3 fruit fly cellular contexts compared by ENCODE assay signal in genomic region chr2L:11038918-11039317, dm6.
TF ChIP-seq lines count a peak whose summit lies in the region.

No protein-coding gene starts in this region.

- TF ChIP-seq CTCF in whole organism, embryonic (GFP tag; optimal IDR thresholded peaks at IDR 0.05; lab: Kevin White, UChicago): no peak

TF ChIP-seq in whole organism, embryonic, 481 proteins besides CTCF, POLR2A, EP300 and RAD21 (continues in another document):
- TF ChIP-seq CG15696 (tag; optimal IDR thresholded peaks at IDR 0.05; lab: Kevin White, UChicago): peak; percentile 2
- peak; percentile 37 for TF ChIP-seq CG6254 (GFP tag; optimal IDR thresholded peaks at IDR 0.05; lab: Kevin White, UChicago)
- TF ChIP-seq Adf1 (GFP tag; IDR thresholded peaks at IDR 0.05; lab: Robert Waterston, UW): no peak
- TF ChIP-seq CG2199 (GFP tag; IDR thresholded peaks at IDR 0.05; lab: Robert Waterston, UW): peak; percentile 60; the same call in 1 of the 3 replicates
- TF ChIP-seq CG11456 (GFP tag; IDR thresholded peaks at IDR 0.05; lab: Robert Waterston, UW): 0 out of 3 replicates have a peak, but pooled peaks have one; percentile 5
- TF ChIP-seq zf30C (GFP tag; optimal IDR thresholded peaks at IDR 0.05; lab: Kevin White, UChicago): no peak
- TF ChIP-seq Pdp1 (GFP tag; optimal IDR thresholded peaks at IDR 0.05; lab: Kevin White, UChicago): peak in 1 of 2 experiments; percentile 58
- no peak for TF ChIP-seq CG8944 (GFP tag; optimal IDR thresholded peaks at IDR 0.05; lab: Kevin White, UChicago)
- no peak for TF ChIP-seq CG2129 (GFP tag; IDR thresholded peaks at IDR 0.05; lab: Robert Waterston, UW; ENCODE audit: partially characterized antibody)
- TF ChIP-seq Dad (GFP tag; optimal IDR thresholded peaks at IDR 0.05; lab: Kevin White, UChicago): no peak
- peak in 1 of 2 experiments; percentile 77 for TF ChIP-seq Hr78 (GFP tag; optimal IDR thresholded peaks at IDR 0.05; lab: Kevin White, UChicago)
- no peak for TF ChIP-seq Sin3A (optimal IDR thresholded peaks at IDR 0.05; lab: Kevin White, UChicago)
- no peak for TF ChIP-seq CG12155 (GFP tag; optimal IDR thresholded peaks at IDR 0.05; lab: Kevin White, UChicago)
- TF ChIP-seq CG6813 (GFP tag; optimal IDR thresholded peaks at IDR 0.05; lab: Kevin White, UChicago): peak; percentile 3
- TF ChIP-seq ci (GFP tag; IDR thresholded peaks at IDR 0.05; lab: Robert Waterston, UW): no peak
- TF ChIP-seq ems (GFP tag; optimal IDR thresholded peaks at IDR 0.05; lab: Kevin White, UChicago): no peak
- TF ChIP-seq D19A (tag; optimal IDR thresholded peaks at IDR 0.05; lab: Kevin White, UChicago): no peak
- TF ChIP-seq ATbp (GFP tag; optimal IDR thresholded peaks at IDR 0.05; lab: Kevin White, UChicago): peak; percentile 40
- TF ChIP-seq CG3407 (GFP tag; optimal IDR thresholded peaks at IDR 0.05; lab: Kevin White, UChicago): peak; percentile 2
- TF ChIP-seq Dp (GFP tag; optimal IDR thresholded peaks at IDR 0.05; lab: Kevin White, UChicago): no peak
- 0 out of 3 replicates have a peak, but pooled peaks have one; percentile 17 for TF ChIP-seq zfh1 (GFP tag; IDR thresholded peaks at IDR 0.05; lab: Robert Waterston, UW)
- no peak for TF ChIP-seq Myb (GFP tag; optimal IDR thresholded peaks at IDR 0.05; lab: Kevin White, UChicago)
- peak; percentile 46 for TF ChIP-seq crol (GFP tag; IDR thresholded peaks at IDR 0.05; lab: Robert Waterston, UW)
- no peak for TF ChIP-seq p53 (GFP tag; optimal IDR thresholded peaks at IDR 0.05; lab: Kevin White, UChicago)
- 0 out of 2 replicates have a peak, but pooled peaks have one; percentile 8 for TF ChIP-seq CG31224 (GFP tag; IDR thresholded peaks at IDR 0.05; lab: Robert Waterston, UW)
- TF ChIP-seq jing (GFP tag; optimal IDR thresholded peaks at IDR 0.05; lab: Kevin White, UChicago): no peak
- no peak for TF ChIP-seq CG1233 (GFP tag; optimal IDR thresholded peaks at IDR 0.05; lab: Kevin White, UChicago)
- peak; percentile 18 for TF ChIP-seq Sox100B (GFP tag; optimal IDR thresholded peaks at IDR 0.05; lab: Kevin White, UChicago)
- TF ChIP-seq Vsx1 (GFP tag; optimal IDR thresholded peaks at IDR 0.05; lab: Kevin White, UChicago): peak; percentile 41
- no peak for TF ChIP-seq Poxn (GFP tag; IDR thresholded peaks at IDR 0.05; lab: Robert Waterston, UW)

TF ChIP-seq in whole organism, prepupa, 60 proteins besides CTCF, POLR2A, EP300 and RAD21:
- no peak for TF ChIP-seq dac (GFP tag; optimal IDR thresholded peaks at IDR 0.05; lab: Kevin White, UChicago)
- TF ChIP-seq CG6854 (GFP tag; optimal IDR thresholded peaks at IDR 0.05; lab: Kevin White, UChicago): peak; percentile 7
- TF ChIP-seq svp (GFP tag; lab: Kevin White, UChicago): peak; percentile 98
- peak; percentile 74 for TF ChIP-seq Eip93F (GFP tag; optimal IDR thresholded peaks at IDR 0.05; lab: Kevin White, UChicago)
- TF ChIP-seq vri (GFP tag; optimal IDR thresholded peaks at IDR 0.05; lab: Kevin White, UChicago): peak; percentile 35
- TF ChIP-seq Sox102F (GFP tag; optimal IDR thresholded peaks at IDR 0.05; lab: Kevin White, UChicago): no peak
- TF ChIP-seq Sox14 (GFP tag; optimal IDR thresholded peaks at IDR 0.05; lab: Kevin White, UChicago): no peak
- peak; percentile 58 for TF ChIP-seq fkh (GFP tag; optimal IDR thresholded peaks at IDR 0.05; lab: Kevin White, UChicago)
- no peak for TF ChIP-seq lz (GFP tag; optimal IDR thresholded peaks at IDR 0.05; lab: Kevin White, UChicago)
- no peak for TF ChIP-seq CG1621 (tag; optimal IDR thresholded peaks at IDR 0.05; lab: Kevin White, UChicago)
- no peak for TF ChIP-seq Ets96B (tag; optimal IDR thresholded peaks at IDR 0.05; lab: Kevin White, UChicago)
- peak; percentile 23 for TF ChIP-seq Eip78C (GFP tag; lab: Kevin White, UChicago)
TF ChIP-seq in whole organism, prepupa: peak in this region for 6.

TF ChIP-seq in whole organism, wandering third instar larva, 38 proteins besides CTCF, POLR2A, EP300 and RAD21:
- TF ChIP-seq N (GFP tag; optimal IDR thresholded peaks at IDR 0.05; lab: Kevin White, UChicago): no peak
- no peak for TF ChIP-seq Rel (GFP tag; optimal IDR thresholded peaks at IDR 0.05; lab: Kevin White, UChicago)
- peak; percentile 36 for TF ChIP-seq Rel (tag; optimal IDR thresholded peaks at IDR 0.05; lab: Kevin White, UChicago)
- TF ChIP-seq dmrt93B (GFP tag; optimal IDR thresholded peaks at IDR 0.05; lab: Kevin White, UChicago): no peak
- peak; percentile 38 for TF ChIP-seq Dif (GFP tag; optimal IDR thresholded peaks at IDR 0.05; lab: Kevin White, UChicago; ENCODE audit: partially characterized antibody)
- TF ChIP-seq dsf (GFP tag; optimal IDR thresholded peaks at IDR 0.05; lab: Kevin White, UChicago; ENCODE audit: borderline replicate concordance): no peak
- no peak for TF ChIP-seq psq (GFP tag; optimal IDR thresholded peaks at IDR 0.05; lab: Kevin White, UChicago)
- no peak for TF ChIP-seq rgr (GFP tag; optimal IDR thresholded peaks at IDR 0.05; lab: Kevin White, UChicago)
- no peak for TF ChIP-seq Vsx2 (GFP tag; optimal IDR thresholded peaks at IDR 0.05; lab: Kevin White, UChicago; ENCODE audit: partially characterized antibody)
- TF ChIP-seq h (GFP tag; optimal IDR thresholded peaks at IDR 0.05; lab: Kevin White, UChicago): peak; percentile 34
- no peak for TF ChIP-seq tai (GFP tag; optimal IDR thresholded peaks at IDR 0.05; lab: Kevin White, UChicago)
- TF ChIP-seq sage (GFP tag; optimal IDR thresholded peaks at IDR 0.05; lab: Kevin White, UChicago): peak; percentile 11
- peak; percentile 54 for TF ChIP-seq brk (GFP tag; optimal IDR thresholded peaks at IDR 0.05; lab: Kevin White, UChicago)
TF ChIP-seq in whole organism, wandering third instar larva: peak in this region for 5.

Comparison
In these comparisons a context has a peak if more than half of its experiments do, and no peak if none do; other contexts are left out.
1. Of the 7 proteins assayed by ChIP-seq in both whole organism, embryonic and whole organism, prepupa: peak only in whole organism, embryonic: none; only in whole organism, prepupa: CG6854; in both: none; in neither: 6.